Worm (Caenorhabditis elegans) whole organism, mixed stage, embryonic: ENCODE results near the gene T14B4.8.

Experiments used
- M03D4.4 ChIP-seq: sonication (generic microtip); optimal IDR thresholded peaks from 2 replicates; lab custom pipeline; 2017; ENCODE audit warnings: mild to moderate bottlenecking, missing genetic modification characterization, missing compliant biosample characterization
- bed-3 ChIP-seq: fragments of 200-800 bp; sonication (Bioruptor generic); optimal IDR thresholded peaks from 3 replicates; lab custom pipeline; 2018; ENCODE audit warnings: mild to moderate bottlenecking, missing genetic modification characterization, moderate library complexity, missing compliant biosample characterization
- blmp-1 ChIP-seq: fragments of 150-350 bp; optimal IDR thresholded peaks from 2 replicates; lab custom pipeline; 2014; ENCODE audit warnings: missing biosample characterization, missing genetic modification characterization
- ceh-39 ChIP-seq: fragments of 150-350 bp; optimal IDR thresholded peaks from 2 replicates; lab custom pipeline; 2014; ENCODE audit warnings: missing biosample characterization, missing genetic modification characterization
- ceh-43 ChIP-seq: fragments of 200-800 bp; sonication (Bioruptor generic); optimal IDR thresholded peaks from 2 replicates; lab custom pipeline; 2018; ENCODE audit warnings: mild to moderate bottlenecking, missing genetic modification characterization, moderate library complexity, missing compliant biosample characterization
- ceh-83 ChIP-seq: fragments of 200-800 bp; sonication (Bioruptor generic); optimal IDR thresholded peaks from 2 replicates; lab custom pipeline; 2018; ENCODE audit warnings: mild to moderate bottlenecking, missing genetic modification characterization, missing compliant biosample characterization
- ces-1 ChIP-seq: fragments of 150-350 bp; optimal IDR thresholded peaks from 2 replicates; lab custom pipeline; 2014; ENCODE audit warnings: missing biosample characterization, missing genetic modification reagents, missing genetic modification characterization
- cnd-1 ChIP-seq: fragments of 200-800 bp; sonication (Bioruptor generic); optimal IDR thresholded peaks from 2 replicates; lab custom pipeline; 2018; ENCODE audit warnings: mild to moderate bottlenecking, missing genetic modification characterization, missing compliant biosample characterization
- drap-1 ChIP-seq: fragments of 200-800 bp; sonication (Bioruptor generic); optimal IDR thresholded peaks from 3 replicates; lab custom pipeline; 2018; ENCODE audit warnings: mild to moderate bottlenecking, missing genetic modification characterization, missing compliant biosample characterization
- elt-3 ChIP-seq: fragments of 150-350 bp; optimal IDR thresholded peaks from 2 replicates; lab custom pipeline; 2014; ENCODE audit warnings: missing biosample characterization, missing genetic modification characterization
- flh-1 ChIP-seq: fragments of 200-800 bp; sonication (Bioruptor generic); optimal IDR thresholded peaks from 2 replicates; lab custom pipeline; 2018; ENCODE audit warnings: mild to moderate bottlenecking, missing genetic modification characterization, moderate library complexity, missing compliant biosample characterization
- ham-2 ChIP-seq: fragments of 200-800 bp; sonication (Bioruptor generic); optimal IDR thresholded peaks from 2 replicates; lab custom pipeline; 2018; ENCODE audit warnings: mild to moderate bottlenecking, missing genetic modification characterization, missing compliant biosample characterization
- hlh-1 ChIP-seq: fragments of 150-350 bp; optimal IDR thresholded peaks from 2 replicates; lab custom pipeline; 2014; ENCODE audit warnings: missing biosample characterization, missing genetic modification reagents, missing genetic modification characterization
- lin-13 ChIP-seq: fragments of 150-350 bp; optimal IDR thresholded peaks from 2 replicates; lab custom pipeline; 2014; ENCODE audit warnings: missing biosample characterization, missing genetic modification characterization
- lsy-2 ChIP-seq: fragments of 150-350 bp; optimal IDR thresholded peaks from 2 replicates; lab custom pipeline; 2014; ENCODE audit warnings: missing biosample characterization, missing genetic modification characterization
- mab-5 ChIP-seq: fragments of 150-350 bp; optimal IDR thresholded peaks from 2 replicates; lab custom pipeline; 2014; ENCODE audit warnings: missing biosample characterization, missing genetic modification characterization
- mep-1 ChIP-seq: fragments of 150-350 bp; optimal IDR thresholded peaks from 2 replicates; lab custom pipeline; 2017; ENCODE audit warnings: missing biosample characterization, missing genetic modification reagents, missing genetic modification characterization, inconsistent platforms
- mls-2 ChIP-seq: sonication (generic microtip); optimal IDR thresholded peaks from 2 replicates; lab custom pipeline; 2016; ENCODE audit warnings: mild to moderate bottlenecking, missing genetic modification characterization, moderate library complexity, missing compliant biosample characterization
- nhr-12 ChIP-seq: fragments of 150-350 bp; optimal IDR thresholded peaks from 2 replicates; lab custom pipeline; 2014; ENCODE audit warnings: missing biosample characterization, missing genetic modification characterization
- nhr-2 ChIP-seq: fragments of 150-350 bp; optimal IDR thresholded peaks from 2 replicates; lab custom pipeline; 2014; ENCODE audit warnings: missing biosample characterization, missing genetic modification characterization
- nhr-237 ChIP-seq: fragments of 150-350 bp; optimal IDR thresholded peaks from 2 replicates; lab custom pipeline; 2014; ENCODE audit warnings: missing biosample characterization, missing genetic modification characterization
- nhr-28 ChIP-seq: fragments of 150-350 bp; optimal IDR thresholded peaks from 2 replicates; lab custom pipeline; 2014; ENCODE audit warnings: missing biosample characterization, missing genetic modification characterization
- nhr-76 ChIP-seq: sonication (generic microtip); optimal IDR thresholded peaks from 2 replicates; lab custom pipeline; 2017; ENCODE audit warnings: missing biosample characterization, missing genetic modification characterization
- sem-2 ChIP-seq: fragments of 200-800 bp; sonication (Bioruptor generic); optimal IDR thresholded peaks from 2 replicates; lab custom pipeline; 2018; ENCODE audit warnings: mild to moderate bottlenecking, missing genetic modification characterization, missing compliant biosample characterization
- sptf-1 ChIP-seq: sonication (generic microtip); optimal IDR thresholded peaks from 2 replicates; lab custom pipeline; 2017; ENCODE audit warnings: mild to moderate bottlenecking, missing genetic modification characterization, moderate library complexity, missing compliant biosample characterization
- tbx-8 ChIP-seq: fragments of 200-800 bp; sonication (Bioruptor generic); optimal IDR thresholded peaks from 2 replicates; lab custom pipeline; 2018; ENCODE audit warnings: mild to moderate bottlenecking, missing genetic modification characterization, moderate library complexity, missing compliant biosample characterization
- unc-120 ChIP-seq: sonication (generic microtip); optimal IDR thresholded peaks from 2 replicates; lab custom pipeline; 2017; ENCODE audit warnings: missing genetic modification characterization, missing compliant biosample characterization; ENCODE audit not compliant: poor library complexity, severe bottlenecking
- unc-39 ChIP-seq: fragments of 150-350 bp; optimal IDR thresholded peaks from 2 replicates; lab custom pipeline; 2014; ENCODE audit warnings: missing biosample characterization, missing genetic modification characterization
- unc-62 ChIP-seq: fragments of 150-350 bp; optimal IDR thresholded peaks from 2 replicates; lab custom pipeline; 2014; ENCODE audit warnings: missing biosample characterization, missing genetic modification reagents, missing genetic modification characterization
- zip-8 ChIP-seq: fragments of 150-350 bp; optimal IDR thresholded peaks from 2 replicates; lab custom pipeline; 2014; ENCODE audit warnings: missing biosample characterization, missing genetic modification characterization
- ztf-11 ChIP-seq: fragments of 150-350 bp; optimal IDR thresholded peaks from 2 replicates; lab custom pipeline; 2014; ENCODE audit warnings: missing biosample characterization, missing genetic modification characterization

Gene T14B4.8

ce11 chrII:6768014-6768413 lies 38.8 kb upstream of the T14B4.8 start, which contains the start of gene F41G3.18:
Gene F41G3.18 (plus strand): TSS chrII:6768314.
- TF ChIP-seq lin-13 (tag; lab: Kevin White, UChicago) (no peak), ceh-83 (GFP tag; lab: Kevin White, UChicago) (no peak), mep-1 (tag; lab: Kevin White, UChicago) (no peak), mls-2 (tag; lab: Kevin White, UChicago) (no peak)

ce11 chrII:6764734-6765133 lies 35.5 kb upstream of the T14B4.8 start, which contains the start of gene nlp-50:
Gene nlp-50 (plus strand): TSS chrII:6765034.
- TF ChIP-seq sem-2 (GFP tag; lab: Kevin White, UChicago) (no peak), sptf-1 (no peak), nhr-76 (tag; lab: Kevin White, UChicago) (no peak), ceh-39 (no peak), hlh-1 (tag; lab: Kevin White, UChicago) (no peak), flh-1 (GFP tag; lab: Kevin White, UChicago) (no peak), nhr-12 (tag; lab: Kevin White, UChicago) (no peak), ztf-11 (no peak), cnd-1 (no peak), M03D4.4 (tag; lab: Kevin White, UChicago) (no peak), ceh-43 (GFP tag; lab: Kevin White, UChicago) (no peak), blmp-1 (tag; lab: Kevin White, UChicago) (no peak)

ce11 chrII:6756232-6756631 lies 27.0 kb upstream of the T14B4.8 start, which contains the start of gene F41G3.3:
Gene F41G3.3 (plus strand): TSS chrII:6756532.
- no peak for TF ChIP-seq lin-13 (tag; lab: Kevin White, UChicago)
- TF ChIP-seq flh-1 (GFP tag; lab: Kevin White, UChicago) = no peak
- TF ChIP-seq ham-2 = no peak
- no peak for TF ChIP-seq hlh-1 (tag; lab: Kevin White, UChicago)
- TF ChIP-seq zip-8 (tag; lab: Kevin White, UChicago) = no peak
- no peak for TF ChIP-seq lsy-2 (tag; lab: Kevin White, UChicago)
- TF ChIP-seq ztf-11 = no peak
- no peak for TF ChIP-seq mab-5
- no peak for TF ChIP-seq unc-39 (tag; lab: Kevin White, UChicago)

ce11 chrII:6754671-6755224 lies 25.6 kb upstream of the T14B4.8 start, which contains the start of the genes srx-95 and fis-1:
Gene srx-95 (minus strand): TSS chrII:6754771.
Gene fis-1 (plus strand): TSS chrII:6755174.
- TF ChIP-seq blmp-1 (tag; lab: Kevin White, UChicago) (no peak), nhr-2 (tag; lab: Kevin White, UChicago) (no peak), drap-1 (GFP tag; lab: Kevin White, UChicago) (no peak), ces-1 (GFP tag; lab: Kevin White, UChicago) (no peak), zip-8 (tag; lab: Kevin White, UChicago) (no peak), ceh-39 (no peak), nhr-237 (tag; lab: Kevin White, UChicago) (no peak), tbx-8 (GFP tag; lab: Kevin White, UChicago) (no peak), ceh-43 (GFP tag; lab: Kevin White, UChicago) (no peak), mab-5 (no peak), mep-1 (tag; lab: Kevin White, UChicago) (no peak), bed-3 (no peak), mls-2 (tag; lab: Kevin White, UChicago) (no peak), nhr-28 (tag; lab: Kevin White, UChicago) (no peak), cnd-1 (no peak)
- TF ChIP-seq, all 35 proteins: peak for 0

- no peak for TF ChIP-seq unc-120 (tag; lab: Kevin White, UChicago)
- no peak for TF ChIP-seq ceh-39
- no peak for TF ChIP-seq lsy-2 (tag; lab: Kevin White, UChicago)
- TF ChIP-seq elt-3 (tag; lab: Kevin White, UChicago) = no peak
- TF ChIP-seq ces-1 (GFP tag; lab: Kevin White, UChicago) = no peak
- no peak for TF ChIP-seq ceh-83 (GFP tag; lab: Kevin White, UChicago)
- TF ChIP-seq nhr-237 (tag; lab: Kevin White, UChicago) = no peak
- TF ChIP-seq unc-62 = no peak
- no peak for TF ChIP-seq mep-1 (tag; lab: Kevin White, UChicago)
- no peak for TF ChIP-seq tbx-8 (GFP tag; lab: Kevin White, UChicago)
Observed at ce11 chrII:6752850-6753249, 23.7 kb upstream of the T14B4.8 start, which contains the start of gene F41G3.21. Gene F41G3.21 (minus strand): TSS chrII:6752950.
